Fruit fly (Drosophila melanogaster) whole organism, embryonic: Measurements from ENCODE around the gene barr.

Experiments used
- BEAF-32 ChIP-seq: fragments of 200-800 bp; sonication (Bioruptor generic); optimal IDR thresholded peaks from 3 replicates; lab custom pipeline; 2017; ENCODE audit warnings: missing biosample characterization, missing genetic modification characterization, mild to moderate bottlenecking, moderate library complexity, missing genetic modification reagents
- Bgb ChIP-seq: fragments of 200-800 bp; sonication (Bioruptor generic); IDR thresholded peaks from 2 replicates; pipeline ENCODE4 v1.3.6; 2022; ENCODE audit warnings: missing biosample characterization, missing genetic modification characterization; ENCODE audit not compliant: partially characterized antibody
- CG10209 ChIP-seq: fragments of 200-800 bp; sonication (Bioruptor generic); optimal IDR thresholded peaks from 3 replicates; lab custom pipeline; 2017; ENCODE audit warnings: missing biosample characterization, mild to moderate bottlenecking, missing genetic modification characterization, missing genetic modification reagents
- CG1024 ChIP-seq: fragments of 200-800 bp; sonication (Bioruptor generic); IDR thresholded peaks from 2 replicates; pipeline ENCODE4 v1.3.6; 2022; ENCODE audit warnings: missing biosample characterization, missing genetic modification characterization
- CG10979 ChIP-seq: fragments of 200-800 bp; sonication (Bioruptor generic); optimal IDR thresholded peaks from 2 replicates; lab custom pipeline; 2018; ENCODE audit warnings: missing biosample characterization, mild to moderate bottlenecking, missing genetic modification characterization, moderate library complexity
- CG11456 ChIP-seq: fragments of 200-800 bp; sonication (Bioruptor generic); IDR thresholded peaks from 3 replicates; pipeline ENCODE4 v1.3.6; 2022; ENCODE audit warnings: missing biosample characterization, missing genetic modification characterization
- CG11560 ChIP-seq: fragments of 200-800 bp; sonication (Bioruptor generic); IDR thresholded peaks from 3 replicates; pipeline ENCODE4 v1.3.6; 2022; ENCODE audit warnings: missing biosample characterization, missing genetic modification characterization
- CG12299 ChIP-seq: fragments of 200-800 bp; sonication (Bioruptor generic); optimal IDR thresholded peaks from 2 replicates; lab custom pipeline; 2018; ENCODE audit warnings: missing biosample characterization, mild to moderate bottlenecking, missing genetic modification characterization
- CG12744 ChIP-seq: fragments of 200-800 bp; sonication (Bioruptor generic); optimal IDR thresholded peaks from 2 replicates; lab custom pipeline; 2016; ENCODE audit warnings: missing biosample characterization, missing genetic modification characterization
- CG15011 ChIP-seq: fragments of 200-800 bp; sonication (Bioruptor generic); optimal IDR thresholded peaks from 3 replicates; lab custom pipeline; 2018; ENCODE audit warnings: missing biosample characterization, mild to moderate bottlenecking, missing genetic modification characterization
- CG15601 ChIP-seq: fragments of 200-800 bp; sonication (Bioruptor generic); optimal IDR thresholded peaks from 3 replicates; lab custom pipeline; 2019; ENCODE audit warnings: missing biosample characterization, mild to moderate bottlenecking, missing genetic modification characterization, moderate library complexity
- CG17186 ChIP-seq: fragments of 200-800 bp; sonication (Bioruptor generic); optimal IDR thresholded peaks from 3 replicates; lab custom pipeline; 2017; ENCODE audit warnings: missing biosample characterization, missing genetic modification reagents, missing genetic modification characterization
- CG3163 ChIP-seq: fragments of 200-800 bp; sonication (Bioruptor generic); optimal IDR thresholded peaks from 3 replicates; lab custom pipeline; 2016; ENCODE audit warnings: missing biosample characterization, missing genetic modification characterization
- CG34224 ChIP-seq: fragments of 200-800 bp; sonication (Bioruptor generic); IDR thresholded peaks from 3 replicates; pipeline ENCODE4 v1.3.6; 2022; ENCODE audit warnings: missing biosample characterization, missing genetic modification characterization; ENCODE audit not compliant: partially characterized antibody
- CG6791 ChIP-seq: fragments of 200-800 bp; sonication (Bioruptor generic); IDR thresholded peaks from 3 replicates; pipeline ENCODE4 v1.3.6; 2022; ENCODE audit warnings: missing biosample characterization, missing genetic modification characterization; ENCODE audit not compliant: partially characterized antibody
- CG7987 ChIP-seq: fragments of 200-800 bp; sonication (Bioruptor generic); optimal IDR thresholded peaks from 2 replicates; lab custom pipeline; 2018; ENCODE audit warnings: missing biosample characterization, mild to moderate bottlenecking, missing genetic modification characterization, moderate library complexity
- CG8765 ChIP-seq: fragments of 200-800 bp; sonication (Bioruptor generic); IDR thresholded peaks from 2 replicates; pipeline ENCODE4 v1.3.6; 2022; ENCODE audit warnings: missing biosample characterization, missing genetic modification characterization
- CG9817 ChIP-seq: fragments of 200-800 bp; sonication (Bioruptor generic); optimal IDR thresholded peaks from 2 replicates; lab custom pipeline; 2018; ENCODE audit warnings: missing biosample characterization, mild to moderate bottlenecking, missing genetic modification characterization, moderate library complexity
- Camta ChIP-seq: fragments of 200-800 bp; sonication (Bioruptor generic); optimal IDR thresholded peaks from 2 replicates; lab custom pipeline; 2016; ENCODE audit warnings: missing biosample characterization, missing genetic modification characterization
- CkIIα-i1 ChIP-seq: fragments of 200-800 bp; sonication (Bioruptor generic); IDR thresholded peaks from 2 replicates; pipeline ENCODE4 v1.3.6; 2022; ENCODE audit warnings: missing biosample characterization, missing genetic modification characterization
- E2f2 ChIP-seq: fragments of 200-800 bp; sonication (Bioruptor generic); IDR thresholded peaks from 2 replicates; pipeline ENCODE4 v1.3.6; 2022; ENCODE audit warnings: missing biosample characterization, missing genetic modification characterization
- Hmx ChIP-seq: fragments of 200-800 bp; sonication (Bioruptor generic); optimal IDR thresholded peaks from 2 replicates; lab custom pipeline; 2016; ENCODE audit warnings: missing biosample characterization, missing genetic modification characterization
- Hr3 ChIP-seq: fragments of 200-800 bp; sonication (Bioruptor generic); optimal IDR thresholded peaks from 3 replicates; lab custom pipeline; 2016; ENCODE audit warnings: missing biosample characterization, missing genetic modification characterization
- MBD-R2 ChIP-seq: fragments of 200-800 bp; sonication (Bioruptor generic); IDR thresholded peaks from 2 replicates; pipeline ENCODE4 v1.3.6; 2022; ENCODE audit warnings: missing biosample characterization, missing genetic modification characterization
- Max ChIP-seq: fragments of 200-800 bp; sonication (Bioruptor generic); optimal IDR thresholded peaks from 2 replicates; lab custom pipeline; 2016; ENCODE audit warnings: missing biosample characterization, mild to moderate bottlenecking, missing genetic modification characterization
- Med ChIP-seq: fragments of 200-800 bp; sonication (Bioruptor generic); peaks from one replicate; lab custom pipeline; 2016; ENCODE audit warnings: missing biosample characterization, missing genetic modification characterization, mild to moderate bottlenecking, inconsistent platforms, moderate library complexity
- NK7.1 ChIP-seq: fragments of 200-800 bp; sonication (Bioruptor generic); optimal IDR thresholded peaks from 3 replicates; lab custom pipeline; 2016; ENCODE audit warnings: missing biosample characterization, missing genetic modification characterization
- Poxn ChIP-seq: fragments of 200-800 bp; sonication (Bioruptor generic); IDR thresholded peaks from 2 replicates; pipeline ENCODE4 v1.3.6; 2022; ENCODE audit warnings: missing biosample characterization, missing genetic modification characterization
- Scr ChIP-seq: fragments of 200-800 bp; sonication (Bioruptor generic); IDR thresholded peaks from 2 replicates; pipeline ENCODE4 v1.3.6; 2022; ENCODE audit warnings: missing biosample characterization, missing genetic modification characterization; ENCODE audit not compliant: partially characterized antibody
- TFAM ChIP-seq: fragments of 200-800 bp; sonication (Bioruptor generic); optimal IDR thresholded peaks from 2 replicates; lab custom pipeline; 2017; ENCODE audit warnings: missing biosample characterization, missing genetic modification characterization, inconsistent platforms
- abd-A ChIP-seq: fragments of 200-800 bp; sonication (Bioruptor generic); optimal IDR thresholded peaks from 3 replicates; lab custom pipeline; 2019; ENCODE audit warnings: missing biosample characterization, mild to moderate bottlenecking, missing genetic modification characterization, moderate library complexity
- ac ChIP-seq: fragments of 200-800 bp; sonication (Bioruptor generic); optimal IDR thresholded peaks from 3 replicates; lab custom pipeline; 2017; ENCODE audit warnings: missing biosample characterization, mild to moderate bottlenecking, missing genetic modification characterization
- ara ChIP-seq: fragments of 200-800 bp; sonication (Bioruptor generic); IDR thresholded peaks from 2 replicates; pipeline ENCODE4 v1.3.6; 2022; ENCODE audit warnings: missing biosample characterization, missing genetic modification characterization
- bbx ChIP-seq: fragments of 200-800 bp; sonication (Bioruptor generic); IDR thresholded peaks from 2 replicates; pipeline ENCODE4 v1.3.6; 2022; ENCODE audit warnings: missing biosample characterization, missing genetic modification characterization; ENCODE audit not compliant: partially characterized antibody
- bsh ChIP-seq, 2 experiments: fragments of 200-800 bp; sonication (Bioruptor generic); optimal IDR thresholded peaks; 2 replicates each; lab custom pipeline; 2017 to 2018; ENCODE audit warnings: mild to moderate bottlenecking in 2 of 2, missing biosample characterization in 2 of 2, missing genetic modification characterization in 2 of 2, moderate library complexity in 1 of 2
- btn ChIP-seq: fragments of 200-800 bp; sonication (Bioruptor generic); optimal IDR thresholded peaks from 2 replicates; lab custom pipeline; 2016; ENCODE audit warnings: missing biosample characterization, missing genetic modification characterization
- chif ChIP-seq, 2 experiments: fragments of 200-800 bp; sonication (Bioruptor generic); optimal IDR thresholded peaks; 3 replicates each; lab custom pipeline; 2016; ENCODE audit warnings: missing biosample characterization in 2 of 2, missing genetic modification characterization in 2 of 2
- dimm ChIP-seq: fragments of 200-800 bp; sonication (Bioruptor generic); IDR thresholded peaks from 2 replicates; pipeline ENCODE4 v1.3.6; 2022; ENCODE audit warnings: missing biosample characterization, missing genetic modification characterization
- exex ChIP-seq: fragments of 200-800 bp; sonication (Bioruptor generic); optimal IDR thresholded peaks from 4 replicates; lab custom pipeline; 2018; ENCODE audit warnings: missing biosample characterization, mild to moderate bottlenecking, missing genetic modification characterization, moderate library complexity
- fd102C ChIP-seq: fragments of 200-800 bp; sonication (Bioruptor generic); optimal IDR thresholded peaks from 2 replicates; lab custom pipeline; 2018; ENCODE audit warnings: missing biosample characterization, mild to moderate bottlenecking, missing genetic modification characterization, moderate library complexity
- hb ChIP-seq: fragments of 200-800 bp; sonication (Bioruptor generic); IDR thresholded peaks from 3 replicates; pipeline ENCODE4 v1.3.6; 2022; ENCODE audit warnings: missing biosample characterization, missing genetic modification characterization; ENCODE audit not compliant: partially characterized antibody
- jigr1 ChIP-seq: fragments of 200-800 bp; sonication (Bioruptor generic); IDR thresholded peaks from 3 replicates; pipeline ENCODE4 v1.3.6; 2022; ENCODE audit warnings: missing biosample characterization, missing genetic modification characterization
- lov ChIP-seq, 2 experiments: fragments of 200-800 bp in 1 of 2; fragments of >200 bp in 1 of 2; sonication (Bioruptor generic) in 1 of 2; IDR thresholded peaks in 1 of 2; optimal IDR thresholded peaks in 1 of 2; 2 replicates in 1 of 2; 3 replicates in 1 of 2; pipeline versions ENCODE4 v1.3.6 to Lab custom; 2017 to 2022; ENCODE audit warnings: missing biosample characterization in 1 of 2, missing genetic modification characterization in 1 of 2
- nerfin-2 ChIP-seq: fragments of 200-800 bp; sonication (Bioruptor generic); IDR thresholded peaks from 2 replicates; pipeline ENCODE4 v1.3.6; 2022; ENCODE audit warnings: missing biosample characterization, missing genetic modification characterization; ENCODE audit not compliant: partially characterized antibody
- org-1 ChIP-seq: fragments of 200-800 bp; sonication (Bioruptor generic); optimal IDR thresholded peaks from 2 replicates; lab custom pipeline; 2017; ENCODE audit warnings: missing biosample characterization, missing genetic modification characterization
- pan ChIP-seq, 4 experiments: fragments of >200 bp in 3 of 4; fragments of 200-800 bp in 1 of 4; sonication (Bioruptor generic) in 1 of 4; optimal IDR thresholded peaks in 3 of 4; IDR thresholded peaks in 1 of 4; 2 replicates each; pipeline versions ENCODE4 v1.3.6 to Lab custom; 2017 to 2022; ENCODE audit warnings: missing biosample characterization in 2 of 4, missing genetic modification characterization in 2 of 4, mixed read lengths in 1 of 4
- slou ChIP-seq: fragments of 200-800 bp; sonication (Bioruptor generic); optimal IDR thresholded peaks from 3 replicates; lab custom pipeline; 2016; ENCODE audit warnings: missing biosample characterization, missing genetic modification characterization
- zfh2 ChIP-seq: fragments of 200-800 bp; sonication (Bioruptor generic); optimal IDR thresholded peaks from 2 replicates; lab custom pipeline; 2016; ENCODE audit warnings: missing biosample characterization, missing genetic modification characterization

barr gene

dm6 chr2L:20097105-20097631, 36.0 kb upstream of the barr start, which contains the start of the genes mRpS18B and Kua (continued):
- TF ChIP-seq org-1 (no peak), CG9817 (peak; percentile 57), btn (no peak), CG17186 (GFP tag; lab: Kevin White, UChicago) (no peak), ara (GFP tag; lab: Robert Waterston, UW) (no peak), slou (GFP tag; lab: Kevin White, UChicago) (no peak), BEAF-32 (peak; percentile 71), hb (GFP tag; lab: Robert Waterston, UW) (no peak), CG11456 (GFP tag; lab: Robert Waterston, UW) (peak; percentile 80), CkIIα-i1 (GFP tag; lab: Robert Waterston, UW) (no peak), Camta (GFP tag; lab: Kevin White, UChicago) (peak; percentile 13), NK7.1 (no peak), CG7987 (GFP tag; lab: Kevin White, UChicago) (no peak), Med (GFP tag; lab: Kevin White, UChicago) (peak; percentile 85), exex (no peak), bbx (GFP tag; lab: Robert Waterston, UW) (peak; percentile 60; the same call in 1 of the 2 replicates), Scr (GFP tag; lab: Robert Waterston, UW) (peak; percentile 55), CG34224 (GFP tag; lab: Robert Waterston, UW) (peak; percentile 64), pan (optimal IDR thresholded peaks at IDR 0.05; lab: Kevin White, UChicago) (no peak), pan (GFP tag; optimal IDR thresholded peaks at IDR 0.05 in 1 of 2, IDR thresholded peaks at IDR 0.05 in 1 of 2) (peak in 1 of 2 experiments; percentile 63), fd102C (GFP tag; lab: Kevin White, UChicago) (no peak), CG10979 (peak; percentile 52), CG15601 (peak; percentile 49), Bgb (GFP tag; lab: Robert Waterston, UW) (peak; percentile 70), CG11560 (tag; lab: Robert Waterston, UW) (no peak), CG8765 (GFP tag; lab: Robert Waterston, UW) (no peak), nerfin-2 (GFP tag; lab: Robert Waterston, UW) (no peak), CG3163 (GFP tag; lab: Kevin White, UChicago) (no peak), Poxn (no peak), CG15011 (GFP tag; lab: Kevin White, UChicago) (no peak), CG12299 (tag; lab: Kevin White, UChicago) (peak; percentile 50), CG12744 (GFP tag; lab: Kevin White, UChicago) (no peak), chif (GFP tag; optimal IDR thresholded peaks at IDR 0.05; lab: Kevin White, UChicago) (no peak), bsh (GFP tag; optimal IDR thresholded peaks at IDR 0.05; lab: Kevin White, UChicago) (peak in 1 of 2 experiments; percentile 54), ac (GFP tag; lab: Kevin White, UChicago) (no peak), CG10209 (GFP tag; lab: Kevin White, UChicago) (peak; percentile 12), zfh2 (GFP tag; lab: Kevin White, UChicago) (no peak), Hr3 (peak; percentile 55), E2f2 (GFP tag; lab: Robert Waterston, UW) (0 out of 2 replicates have a peak, but pooled peaks have one; percentile 23), jigr1 (GFP tag; lab: Robert Waterston, UW) (no peak), CG6791 (GFP tag; lab: Robert Waterston, UW) (no peak), Hmx (GFP tag; lab: Kevin White, UChicago) (no peak), Max (GFP tag; lab: Kevin White, UChicago) (no peak), abd-A (tag; lab: Kevin White, UChicago) (no peak), dimm (GFP tag; lab: Robert Waterston, UW) (no peak), TFAM (GFP tag; lab: Kevin White, UChicago) (no peak), lov (optimal IDR thresholded peaks at IDR 0.05; lab: Kevin White, UChicago) (no peak), lov (GFP tag; IDR thresholded peaks at IDR 0.05; lab: Robert Waterston, UW) (no peak), MBD-R2 (peak; percentile 88), CG1024 (GFP tag; lab: Robert Waterston, UW) (no peak)
